Fruit fly (Drosophila melanogaster) whole organism, embryonic: Measurements from ENCODE around the gene CG4291.
A peak's percentile ranks its signal among the peaks of the same experiment; 100 is the strongest.

ENCODE experiments used
- Bdp1 ChIP-seq: fragments of 200-800 bp; sonication (Bioruptor generic); optimal IDR thresholded peaks from 3 replicates; lab custom pipeline; 2016; ENCODE audit warnings: missing biosample characterization, missing genetic modification characterization
- CG10543 ChIP-seq: fragments of 200-800 bp; sonication (Bioruptor generic); optimal IDR thresholded peaks from 3 replicates; lab custom pipeline; 2017; ENCODE audit warnings: missing biosample characterization, mild to moderate bottlenecking, missing genetic modification characterization, moderate library complexity
- CG12219 ChIP-seq: fragments of 200-800 bp; sonication (Bioruptor generic); optimal IDR thresholded peaks from 3 replicates; lab custom pipeline; 2018; ENCODE audit warnings: missing biosample characterization, mild to moderate bottlenecking, missing genetic modification characterization
- CG12299 ChIP-seq: fragments of 200-800 bp; sonication (Bioruptor generic); optimal IDR thresholded peaks from 2 replicates; lab custom pipeline; 2018; ENCODE audit warnings: missing biosample characterization, mild to moderate bottlenecking, missing genetic modification characterization
- CG1233 ChIP-seq: fragments of 200-800 bp; sonication (Bioruptor generic); optimal IDR thresholded peaks from 4 replicates; lab custom pipeline; 2018; ENCODE audit warnings: missing biosample characterization, mild to moderate bottlenecking, missing genetic modification characterization
- CG12391 ChIP-seq: fragments of 200-800 bp; sonication (Bioruptor generic); optimal IDR thresholded peaks from 3 replicates; lab custom pipeline; 2018; ENCODE audit warnings: missing biosample characterization, mild to moderate bottlenecking, missing genetic modification characterization, moderate library complexity
- CG12769 ChIP-seq: fragments of 200-800 bp; sonication (Bioruptor generic); optimal IDR thresholded peaks from 2 replicates; lab custom pipeline; 2019; ENCODE audit warnings: missing biosample characterization, mild to moderate bottlenecking, missing genetic modification characterization, moderate library complexity
- CG15514 ChIP-seq: fragments of 200-800 bp; sonication (Bioruptor generic); optimal IDR thresholded peaks from 3 replicates; lab custom pipeline; 2017; ENCODE audit warnings: missing biosample characterization, missing genetic modification characterization, mild to moderate bottlenecking, moderate library complexity, missing genetic modification reagents
- CG17328 ChIP-seq: fragments of 200-800 bp; sonication (Bioruptor generic); IDR thresholded peaks from 2 replicates; pipeline ENCODE4 v1.3.6; 2022; ENCODE audit warnings: missing biosample characterization, missing genetic modification characterization
- CG17361 ChIP-seq: fragments of 200-800 bp; sonication (Bioruptor generic); IDR thresholded peaks from 3 replicates; pipeline ENCODE4 v1.3.6; 2022; ENCODE audit warnings: missing biosample characterization, missing genetic modification characterization
- CG17612 ChIP-seq: fragments of 200-800 bp; sonication (Bioruptor generic); IDR thresholded peaks from 2 replicates; pipeline ENCODE4 v1.3.6; 2022; ENCODE audit warnings: missing biosample characterization, missing genetic modification characterization
- CG2129 ChIP-seq: fragments of 200-800 bp; sonication (Bioruptor generic); IDR thresholded peaks from 2 replicates; pipeline ENCODE4 v1.3.6; 2022; ENCODE audit warnings: missing biosample characterization, missing genetic modification characterization; ENCODE audit not compliant: partially characterized antibody
- CG2889 ChIP-seq: fragments of 200-800 bp; sonication (Bioruptor generic); IDR thresholded peaks from 3 replicates; pipeline ENCODE4 v1.3.6; 2022; ENCODE audit warnings: missing biosample characterization, missing genetic modification characterization
- CG31441 ChIP-seq: fragments of 200-800 bp; sonication (Bioruptor generic); IDR thresholded peaks from 2 replicates; pipeline ENCODE4 v1.3.6; 2022; ENCODE audit warnings: missing biosample characterization, missing genetic modification characterization
- CG7745 ChIP-seq: fragments of 200-800 bp; sonication (Bioruptor generic); optimal IDR thresholded peaks from 2 replicates; lab custom pipeline; 2018; ENCODE audit warnings: missing biosample characterization, mild to moderate bottlenecking, missing genetic modification characterization, moderate library complexity
- CG8281 ChIP-seq: fragments of 200-800 bp; sonication (Bioruptor generic); optimal IDR thresholded peaks from 2 replicates; lab custom pipeline; 2018; ENCODE audit warnings: missing biosample characterization, mild to moderate bottlenecking, missing genetic modification characterization, moderate library complexity
- CG9876 ChIP-seq: fragments of 200-800 bp; sonication (Bioruptor generic); optimal IDR thresholded peaks from 2 replicates; lab custom pipeline; 2016; ENCODE audit warnings: missing biosample characterization, missing genetic modification characterization
- Hr3 ChIP-seq: fragments of 200-800 bp; sonication (Bioruptor generic); optimal IDR thresholded peaks from 3 replicates; lab custom pipeline; 2016; ENCODE audit warnings: missing biosample characterization, missing genetic modification characterization
- Hr51 ChIP-seq, 2 experiments: fragments of 200-800 bp; sonication (Bioruptor generic); optimal IDR thresholded peaks; 2 replicates in 1 of 2; 3 replicates in 1 of 2; lab custom pipeline; 2016 to 2018; ENCODE audit warnings: missing biosample characterization in 2 of 2, missing genetic modification characterization in 2 of 2, mild to moderate bottlenecking in 1 of 2, moderate library complexity in 1 of 2
- MESR4 ChIP-seq: fragments of 200-800 bp; sonication (Bioruptor generic); optimal IDR thresholded peaks from 2 replicates; lab custom pipeline; 2018; ENCODE audit warnings: missing biosample characterization, mild to moderate bottlenecking, missing genetic modification characterization, moderate library complexity
- Mad ChIP-seq: fragments of 200-800 bp; sonication (Bioruptor generic); optimal IDR thresholded peaks from 2 replicates; lab custom pipeline; 2016; ENCODE audit warnings: missing biosample characterization, missing genetic modification characterization
- Mrtf ChIP-seq: fragments of 200-800 bp; sonication (Bioruptor generic); IDR thresholded peaks from 3 replicates; pipeline ENCODE4 v1.3.6; 2022; ENCODE audit warnings: missing biosample characterization, missing genetic modification characterization
- Neu2 ChIP-seq: fragments of 200-800 bp; sonication (Bioruptor generic); optimal IDR thresholded peaks from 3 replicates; lab custom pipeline; 2016; ENCODE audit warnings: missing biosample characterization, missing genetic modification characterization, borderline replicate concordance
- Nf-YA ChIP-seq: fragments of 200-800 bp; sonication (Bioruptor generic); IDR thresholded peaks from 2 replicates; pipeline ENCODE4 v1.3.6; 2022; ENCODE audit warnings: missing biosample characterization, missing genetic modification characterization
- Rx ChIP-seq: fragments of 200-800 bp; sonication (Bioruptor generic); IDR thresholded peaks from 2 replicates; pipeline ENCODE4 v1.3.6; 2022; ENCODE audit warnings: missing biosample characterization, missing genetic modification characterization
- Tbp ChIP-seq: fragments of >200 bp; optimal IDR thresholded peaks from 2 replicates; lab custom pipeline; 2018; ENCODE audit warnings: missing biosample characterization, missing genetic modification characterization
- Xrp1 ChIP-seq: fragments of 200-800 bp; sonication (Bioruptor generic); IDR thresholded peaks from 2 replicates; pipeline ENCODE4 v1.3.6; 2022; ENCODE audit warnings: missing biosample characterization, missing genetic modification characterization
- abd-A ChIP-seq: fragments of 200-800 bp; sonication (Bioruptor generic); optimal IDR thresholded peaks from 3 replicates; lab custom pipeline; 2019; ENCODE audit warnings: missing biosample characterization, mild to moderate bottlenecking, missing genetic modification characterization, moderate library complexity
- cg ChIP-seq: fragments of 200-800 bp; sonication (Bioruptor generic); optimal IDR thresholded peaks from 3 replicates; lab custom pipeline; 2019; ENCODE audit warnings: missing biosample characterization, mild to moderate bottlenecking, missing genetic modification characterization, moderate library complexity
- chif ChIP-seq, 2 experiments: fragments of 200-800 bp; sonication (Bioruptor generic); optimal IDR thresholded peaks; 3 replicates each; lab custom pipeline; 2016; ENCODE audit warnings: missing biosample characterization in 2 of 2, missing genetic modification characterization in 2 of 2
- chn ChIP-seq: fragments of 200-800 bp; sonication (Bioruptor generic); optimal IDR thresholded peaks from 2 replicates; lab custom pipeline; 2016; ENCODE audit warnings: missing biosample characterization, missing genetic modification characterization
- crc ChIP-seq: fragments of 200-800 bp; sonication (Bioruptor generic); optimal IDR thresholded peaks from 2 replicates; lab custom pipeline; 2016; ENCODE audit warnings: missing biosample characterization, missing genetic modification characterization
- da ChIP-seq: fragments of 200-800 bp; sonication (Bioruptor generic); optimal IDR thresholded peaks from 2 replicates; lab custom pipeline; 2016; ENCODE audit warnings: missing biosample characterization, missing genetic modification characterization
- dmrt11E ChIP-seq: fragments of 200-800 bp; sonication (Bioruptor generic); optimal IDR thresholded peaks from 3 replicates; lab custom pipeline; 2018; ENCODE audit warnings: missing biosample characterization, mild to moderate bottlenecking, missing genetic modification characterization, moderate library complexity
- en ChIP-seq: fragments of 200-800 bp; sonication (Bioruptor generic); optimal IDR thresholded peaks from 2 replicates; lab custom pipeline; 2016; ENCODE audit warnings: missing biosample characterization, missing genetic modification characterization
- ewg ChIP-seq: fragments of 200-800 bp; sonication (Bioruptor generic); optimal IDR thresholded peaks from 3 replicates; lab custom pipeline; 2017; ENCODE audit warnings: mild to moderate bottlenecking, missing biosample characterization, missing genetic modification reagents, missing genetic modification characterization
- grn ChIP-seq: fragments of 200-800 bp; sonication (Bioruptor generic); optimal IDR thresholded peaks from 3 replicates; lab custom pipeline; 2017; ENCODE audit warnings: missing biosample characterization, missing genetic modification characterization
- gsb-n ChIP-seq: fragments of 200-800 bp; sonication (Bioruptor generic); optimal IDR thresholded peaks from 3 replicates; lab custom pipeline; 2018; ENCODE audit warnings: missing biosample characterization, mild to moderate bottlenecking, missing genetic modification characterization
- hkb ChIP-seq, 2 experiments: fragments of 200-800 bp in 1 of 2; fragments of >200 bp in 1 of 2; sonication (Bioruptor generic) in 1 of 2; IDR thresholded peaks in 1 of 2; optimal IDR thresholded peaks in 1 of 2; 2 replicates each; pipeline versions ENCODE4 v1.3.6 to Lab custom; 2017 to 2022; ENCODE audit warnings: missing biosample characterization in 1 of 2, missing genetic modification characterization in 1 of 2
- kah ChIP-seq: fragments of 200-800 bp; sonication (Bioruptor generic); optimal IDR thresholded peaks from 2 replicates; lab custom pipeline; 2018; ENCODE audit warnings: missing biosample characterization, mild to moderate bottlenecking, missing genetic modification characterization
- nmo ChIP-seq: fragments of 200-800 bp; sonication (Bioruptor generic); optimal IDR thresholded peaks from 2 replicates; lab custom pipeline; 2018; ENCODE audit warnings: missing biosample characterization, mild to moderate bottlenecking, missing genetic modification characterization, moderate library complexity
- peb ChIP-seq: fragments of 200-800 bp; sonication (Bioruptor generic); IDR thresholded peaks from 2 replicates; pipeline ENCODE4 v1.3.6; 2022; ENCODE audit warnings: missing biosample characterization, missing genetic modification characterization
- pnt ChIP-seq: fragments of 200-800 bp; sonication (Bioruptor generic); optimal IDR thresholded peaks from 3 replicates; lab custom pipeline; 2016; ENCODE audit warnings: missing biosample characterization, missing genetic modification characterization
- sc ChIP-seq, 3 experiments: fragments of >200 bp in 2 of 3; fragments of 200-800 bp in 1 of 3; sonication (Bioruptor generic) in 1 of 3; optimal IDR thresholded peaks; 2 replicates in 2 of 3; 3 replicates in 1 of 3; lab custom pipeline; 2017; ENCODE audit warnings: mild to moderate bottlenecking in 1 of 3, missing biosample characterization in 1 of 3, missing genetic modification characterization in 1 of 3, missing genetic modification reagents in 1 of 3
- slbo ChIP-seq: fragments of 200-800 bp; sonication (Bioruptor generic); IDR thresholded peaks from 2 replicates; pipeline ENCODE4 v1.3.6; 2022; ENCODE audit warnings: missing biosample characterization, missing genetic modification characterization
- tna ChIP-seq: fragments of 200-800 bp; sonication (Bioruptor generic); IDR thresholded peaks from 2 replicates; pipeline ENCODE4 v1.3.6; 2022; ENCODE audit warnings: missing biosample characterization, missing genetic modification characterization; ENCODE audit not compliant: partially characterized antibody
- vvl ChIP-seq: fragments of 200-800 bp; sonication (Bioruptor generic); IDR thresholded peaks from 2 replicates; pipeline ENCODE4 v1.3.6; 2022; ENCODE audit warnings: missing biosample characterization, missing genetic modification characterization
- zf30C ChIP-seq: fragments of 200-800 bp; sonication (Bioruptor generic); optimal IDR thresholded peaks from 3 replicates; lab custom pipeline; 2018; ENCODE audit warnings: missing biosample characterization, mild to moderate bottlenecking, missing genetic modification characterization

CG4291 gene

DNA sequence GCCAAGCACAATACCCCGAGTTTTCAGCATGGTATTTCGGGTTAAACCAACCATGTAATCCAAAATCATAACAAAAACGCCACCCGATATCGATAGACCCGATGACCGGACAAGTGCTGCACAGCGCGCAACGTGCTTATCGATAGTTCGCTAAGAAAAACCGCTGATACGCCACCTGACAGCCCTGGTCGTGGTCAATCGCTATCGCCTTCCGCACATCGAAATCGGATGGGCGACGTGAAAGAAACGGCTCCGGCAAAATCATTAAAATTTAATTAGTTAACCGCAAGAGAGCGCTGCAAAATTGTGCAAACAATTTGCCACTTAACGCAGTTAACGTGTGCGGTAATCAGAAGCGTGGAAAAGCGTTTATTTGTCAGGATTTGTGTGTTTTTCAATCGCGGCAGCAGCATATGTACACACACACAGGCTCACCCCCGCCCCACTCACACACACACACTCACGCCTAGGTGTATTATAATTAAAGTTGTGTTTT is 26.7 kb downstream of the CG4291 start, which contains the start of the genes CG3862 and dock (continued):
- TF ChIP-seq CG31441 (peak; percentile 29; the same call in 1 of the 2 replicates), en (GFP tag; lab: Kevin White, UChicago) (no peak), chn (GFP tag; lab: Kevin White, UChicago) (peak; percentile 62), CG12219 (GFP tag; lab: Kevin White, UChicago) (no peak), CG12299 (peak; percentile 66), grn (GFP tag; lab: Kevin White, UChicago) (peak; percentile 67), CG8281 (tag; lab: Kevin White, UChicago) (no peak), da (GFP tag; lab: Kevin White, UChicago) (peak; percentile 24), CG17612 (GFP tag; lab: Robert Waterston, UW) (no peak), cg (GFP tag; lab: Kevin White, UChicago) (peak; percentile 95), CG17361 (GFP tag; lab: Robert Waterston, UW) (peak; percentile 51; the same call in 2 of the 3 replicates), peb (GFP tag; lab: Robert Waterston, UW) (no peak), kah (GFP tag; lab: Kevin White, UChicago) (peak; percentile 20), crc (GFP tag; lab: Kevin White, UChicago) (no peak), vvl (GFP tag; lab: Robert Waterston, UW) (peak; percentile 40; the same call in 1 of the 2 replicates), CG7745 (tag; lab: Kevin White, UChicago) (peak; percentile 56), MESR4 (GFP tag; lab: Kevin White, UChicago) (peak; percentile 96), Tbp (peak; percentile 7), gsb-n (tag; lab: Kevin White, UChicago) (peak; percentile 19), Mad (no peak), dmrt11E (tag; lab: Kevin White, UChicago) (peak; percentile 25), ewg (GFP tag; lab: Kevin White, UChicago) (peak; percentile 23), Hr3 (GFP tag; lab: Kevin White, UChicago) (peak; percentile 11), CG2889 (no peak), Neu2 (no peak), CG10543 (peak; percentile 66), sc (optimal IDR thresholded peaks at IDR 0.05; lab: Kevin White, UChicago) (no peak), sc (GFP tag; optimal IDR thresholded peaks at IDR 0.05; lab: Kevin White, UChicago) (no peak), Rx (GFP tag; lab: Robert Waterston, UW) (0 out of 2 replicates have a peak, but pooled peaks have one; percentile 21), Hr51 (GFP tag; optimal IDR thresholded peaks at IDR 0.05; lab: Kevin White, UChicago) (peak; percentile 8 to 27), CG12391 (tag; lab: Kevin White, UChicago) (peak; percentile 51), CG15514 (GFP tag; lab: Kevin White, UChicago) (peak; percentile 72), CG1233 (peak; percentile 43), zf30C (GFP tag; lab: Kevin White, UChicago) (no peak), Mrtf (GFP tag; lab: Robert Waterston, UW) (0 out of 3 replicates have a peak, but pooled peaks have one; percentile 16), pnt (GFP tag; lab: Kevin White, UChicago) (peak; percentile 39), abd-A (tag; lab: Kevin White, UChicago) (no peak), CG17328 (GFP tag; lab: Robert Waterston, UW) (0 out of 2 replicates have a peak, but pooled peaks have one; percentile 4), slbo (GFP tag; lab: Robert Waterston, UW) (peak; percentile 75), chif (GFP tag; optimal IDR thresholded peaks at IDR 0.05; lab: Kevin White, UChicago) (peak; percentile 7 to 28), tna (GFP tag; lab: Robert Waterston, UW) (peak; percentile 99), Bdp1 (GFP tag; lab: Kevin White, UChicago) (peak; percentile 45), CG9876 (peak; percentile 57), CG12769 (no peak), Nf-YA (GFP tag; lab: Robert Waterston, UW) (0 out of 2 replicates have a peak, but pooled peaks have one; percentile 8), hkb (optimal IDR thresholded peaks at IDR 0.05; lab: Kevin White, UChicago) (no peak), hkb (GFP tag; IDR thresholded peaks at IDR 0.05; lab: Robert Waterston, UW) (peak; percentile 36; the same call in 1 of the 2 replicates), Xrp1 (GFP tag; lab: Robert Waterston, UW) (peak; percentile 45; the same call in 1 of the 2 replicates), CG2129 (GFP tag; lab: Robert Waterston, UW) (peak; percentile 71), nmo (GFP tag; lab: Kevin White, UChicago) (peak; percentile 62)
